Fruit fly (Drosophila melanogaster) Kc167 (cell line): ENCODE results near the gene CG11889.

Experiments used
- Myc ChIP-seq: fragments of >200 bp; optimal IDR thresholded peaks from 2 replicates; lab custom pipeline; 2017; ENCODE audit warnings: missing external identifiers
- Sin3A ChIP-seq: fragments of >200 bp; optimal IDR thresholded peaks from 2 replicates; lab custom pipeline; 2018; ENCODE audit warnings: missing external identifiers
- psq ChIP-seq: fragments of >200 bp; optimal IDR thresholded peaks from 2 replicates; lab custom pipeline; 2017; ENCODE audit warnings: missing external identifiers

DNA sequence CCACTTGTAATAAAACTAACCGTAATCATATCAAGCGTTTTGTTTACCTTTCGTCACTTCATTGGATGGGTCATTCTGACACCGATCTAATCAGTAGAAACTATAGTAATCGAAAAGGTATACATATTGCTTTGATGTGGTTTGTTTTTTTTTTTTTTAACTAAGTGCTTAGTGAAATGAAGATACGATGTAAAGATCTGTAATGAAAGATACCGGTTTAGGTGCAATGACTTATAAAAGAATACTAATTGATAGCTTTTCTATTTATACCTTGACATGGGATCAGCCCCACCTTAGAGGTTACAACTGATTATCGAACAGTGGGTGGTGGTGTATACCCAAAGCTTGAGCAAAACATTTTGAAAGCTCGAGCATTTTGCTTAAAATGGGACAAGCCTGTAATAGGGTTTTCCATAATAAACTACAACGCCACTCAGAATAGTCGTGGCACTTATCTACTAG lies 13.2 kb downstream of the CG11889 start, which contains the start of gene CG31300:
- TF ChIP-seq Myc (lab: Kevin White, UChicago) (no peak), psq (lab: Kevin White, UChicago) (no peak), Sin3A (lab: Kevin White, UChicago) (no peak)
